Fruit fly (Drosophila melanogaster) whole organism, prepupa: ENCODE results near the gene Or65c.

Experiments used
- CG10631 ChIP-seq: fragments of 200-800 bp; sonication (Bioruptor generic); optimal IDR thresholded peaks from 2 replicates; lab custom pipeline; 2016; ENCODE audit warnings: missing biosample characterization, missing genetic modification characterization
- CG10669 ChIP-seq: fragments of 200-800 bp; sonication (Bioruptor generic); optimal IDR thresholded peaks from 3 replicates; lab custom pipeline; 2018; ENCODE audit warnings: missing biosample characterization, mild to moderate bottlenecking, missing genetic modification characterization, moderate library complexity
- CG11294 ChIP-seq: fragments of 200-800 bp; sonication (Bioruptor generic); IDR thresholded peaks from 2 replicates; pipeline ENCODE4 v1.3.6; 2022; ENCODE audit warnings: missing biosample characterization, missing genetic modification characterization
- CG11762 ChIP-seq: fragments of 200-800 bp; sonication (Bioruptor generic); optimal IDR thresholded peaks from 3 replicates; lab custom pipeline; 2016; ENCODE audit warnings: missing biosample characterization, missing genetic modification characterization; ENCODE audit not compliant: insufficient read depth
- CG15336 ChIP-seq: fragments of 200-800 bp; sonication (Bioruptor generic); IDR thresholded peaks from 2 replicates; pipeline ENCODE4 v1.3.6; 2022; ENCODE audit warnings: missing biosample characterization, missing genetic modification characterization
- CG1621 ChIP-seq: fragments of 200-800 bp; sonication (Bioruptor generic); optimal IDR thresholded peaks from 3 replicates; lab custom pipeline; 2018; ENCODE audit warnings: missing biosample characterization, mild to moderate bottlenecking, missing genetic modification characterization
- CG16779 ChIP-seq: fragments of 200-800 bp; sonication (Bioruptor generic); optimal IDR thresholded peaks from 3 replicates; lab custom pipeline; 2017; ENCODE audit warnings: missing biosample characterization, mild to moderate bottlenecking, missing genetic modification characterization
- CG3032 ChIP-seq: fragments of 200-800 bp; optimal IDR thresholded peaks from 2 replicates; lab custom pipeline; 2019; ENCODE audit warnings: missing biosample characterization, mild to moderate bottlenecking, missing genetic modification characterization, moderate library complexity
- CG31627 ChIP-seq: fragments of 200-800 bp; sonication (Bioruptor generic); optimal IDR thresholded peaks from 3 replicates; lab custom pipeline; 2016; ENCODE audit warnings: missing biosample characterization, missing genetic modification characterization
- CG32006 ChIP-seq: fragments of 200-800 bp; sonication (Bioruptor generic); optimal IDR thresholded peaks from 3 replicates; lab custom pipeline; 2017; ENCODE audit warnings: missing biosample characterization, mild to moderate bottlenecking, missing genetic modification characterization
- CG34406 ChIP-seq: fragments of 200-800 bp; sonication (Bioruptor generic); optimal IDR thresholded peaks from 3 replicates; lab custom pipeline; 2016; ENCODE audit warnings: missing biosample characterization, missing genetic modification characterization
- CG3919 ChIP-seq: fragments of 200-800 bp; sonication (Bioruptor generic); optimal IDR thresholded peaks from 3 replicates; lab custom pipeline; 2016; ENCODE audit warnings: missing biosample characterization, missing genetic modification characterization
- CG4318 ChIP-seq: fragments of 200-800 bp; sonication (Bioruptor generic); optimal IDR thresholded peaks from 3 replicates; lab custom pipeline; 2017; ENCODE audit warnings: missing biosample characterization, mild to moderate bottlenecking, missing genetic modification characterization
- CG6163 ChIP-seq: fragments of 200-800 bp; sonication (Bioruptor generic); IDR thresholded peaks from 3 replicates; pipeline ENCODE4 v1.3.6; 2022; ENCODE audit warnings: missing biosample characterization, missing genetic modification characterization
- CG6276 ChIP-seq: fragments of 200-800 bp; sonication (Bioruptor generic); optimal IDR thresholded peaks from 2 replicates; lab custom pipeline; 2017; ENCODE audit warnings: missing biosample characterization, mild to moderate bottlenecking, missing genetic modification characterization
- CG6792 ChIP-seq: fragments of 200-800 bp; sonication (Bioruptor generic); optimal IDR thresholded peaks from 3 replicates; lab custom pipeline; 2016; ENCODE audit warnings: missing biosample characterization, missing genetic modification characterization
- CG6808 ChIP-seq: fragments of 200-800 bp; sonication (Bioruptor generic); optimal IDR thresholded peaks from 3 replicates; lab custom pipeline; 2017; ENCODE audit warnings: missing biosample characterization, missing genetic modification characterization, mild to moderate bottlenecking, moderate library complexity, missing genetic modification reagents
- CG6854 ChIP-seq: fragments of 200-800 bp; sonication (Bioruptor generic); optimal IDR thresholded peaks from 2 replicates; lab custom pipeline; 2017; ENCODE audit warnings: missing biosample characterization, mild to moderate bottlenecking, missing genetic modification characterization
- CG7368 ChIP-seq: fragments of 200-800 bp; sonication (Bioruptor generic); optimal IDR thresholded peaks from 3 replicates; lab custom pipeline; 2016; ENCODE audit warnings: missing biosample characterization, missing genetic modification characterization
- CG9139 ChIP-seq: fragments of 200-800 bp; sonication (Bioruptor generic); optimal IDR thresholded peaks from 3 replicates; lab custom pipeline; 2017; ENCODE audit warnings: missing biosample characterization, mild to moderate bottlenecking, missing genetic modification characterization
- Eip75B ChIP-seq: fragments of 200-800 bp; sonication (Bioruptor generic); optimal IDR thresholded peaks from 3 replicates; lab custom pipeline; 2016; ENCODE audit warnings: missing biosample characterization, missing genetic modification characterization
- Eip78C ChIP-seq: fragments of 200-800 bp; sonication (Bioruptor generic); peaks from one replicate; lab custom pipeline; 2016; ENCODE audit warnings: missing biosample characterization, missing genetic modification characterization
- Eip93F ChIP-seq: fragments of 200-800 bp; sonication (Bioruptor generic); optimal IDR thresholded peaks from 2 replicates; lab custom pipeline; 2016; ENCODE audit warnings: missing biosample characterization, mild to moderate bottlenecking, missing genetic modification characterization
- Ets96B ChIP-seq: fragments of 200-800 bp; optimal IDR thresholded peaks from 2 replicates; lab custom pipeline; 2019; ENCODE audit warnings: missing biosample characterization, mild to moderate bottlenecking, missing genetic modification characterization, moderate library complexity
- Hr38 ChIP-seq: sonication (Bioruptor generic); optimal IDR thresholded peaks from 2 replicates; lab custom pipeline; 2016; ENCODE audit warnings: missing biosample characterization, missing genetic modification characterization
- Hr4 ChIP-seq: fragments of 200-800 bp; sonication (Bioruptor generic); optimal IDR thresholded peaks from 3 replicates; lab custom pipeline; 2016; ENCODE audit warnings: missing biosample characterization, missing genetic modification characterization
- Lpt ChIP-seq: fragments of 200-800 bp; sonication (Bioruptor generic); optimal IDR thresholded peaks from 3 replicates; lab custom pipeline; 2016; ENCODE audit warnings: missing biosample characterization, missing genetic modification characterization
- Met ChIP-seq: fragments of 200-800 bp; sonication (Bioruptor generic); optimal IDR thresholded peaks from 3 replicates; lab custom pipeline; 2016; ENCODE audit warnings: missing biosample characterization, missing genetic modification characterization
- Smox ChIP-seq: fragments of 200-800 bp; sonication (Bioruptor generic); optimal IDR thresholded peaks from 3 replicates; lab custom pipeline; 2016; ENCODE audit warnings: missing biosample characterization, missing genetic modification characterization
- Sox102F ChIP-seq: fragments of 200-800 bp; sonication (Bioruptor generic); optimal IDR thresholded peaks from 2 replicates; lab custom pipeline; 2016; ENCODE audit warnings: missing biosample characterization, mild to moderate bottlenecking, missing genetic modification characterization
- Sox14 ChIP-seq: fragments of 200-800 bp; sonication (Bioruptor generic); optimal IDR thresholded peaks from 3 replicates; lab custom pipeline; 2016; ENCODE audit warnings: missing biosample characterization, missing genetic modification characterization
- acj6 ChIP-seq: fragments of 200-800 bp; sonication (Bioruptor generic); optimal IDR thresholded peaks from 3 replicates; lab custom pipeline; 2016; ENCODE audit warnings: missing biosample characterization, missing genetic modification characterization
- cyc ChIP-seq: fragments of 200-800 bp; sonication (Bioruptor generic); optimal IDR thresholded peaks from 3 replicates; lab custom pipeline; 2016; ENCODE audit warnings: missing biosample characterization, missing genetic modification characterization
- dac ChIP-seq: fragments of 200-800 bp; sonication (Bioruptor generic); optimal IDR thresholded peaks from 2 replicates; lab custom pipeline; 2017; ENCODE audit warnings: missing biosample characterization, mild to moderate bottlenecking, missing genetic modification characterization
- dsx ChIP-seq: fragments of 200-800 bp; optimal IDR thresholded peaks from 3 replicates; lab custom pipeline; 2019; ENCODE audit warnings: missing biosample characterization, mild to moderate bottlenecking, missing genetic modification characterization, moderate library complexity; ENCODE audit not compliant: poor library complexity, severe bottlenecking
- eg ChIP-seq: fragments of 200-800 bp; sonication (Bioruptor generic); IDR thresholded peaks from 3 replicates; pipeline ENCODE4 v1.3.6; 2022; ENCODE audit warnings: missing biosample characterization, missing genetic modification characterization
- esn ChIP-seq: fragments of 200-800 bp; sonication (Bioruptor generic); optimal IDR thresholded peaks from 2 replicates; lab custom pipeline; 2016; ENCODE audit warnings: missing biosample characterization, mild to moderate bottlenecking, missing genetic modification characterization, moderate library complexity
- fd59A ChIP-seq: fragments of 200-800 bp; sonication (Bioruptor generic); optimal IDR thresholded peaks from 2 replicates; lab custom pipeline; 2017; ENCODE audit warnings: missing biosample characterization, mild to moderate bottlenecking, missing genetic modification characterization, missing genetic modification reagents
- fkh ChIP-seq: fragments of 200-800 bp; sonication (Bioruptor generic); optimal IDR thresholded peaks from 3 replicates; lab custom pipeline; 2017; ENCODE audit warnings: missing biosample characterization, mild to moderate bottlenecking, missing genetic modification characterization, moderate library complexity
- net ChIP-seq: fragments of 200-800 bp; sonication (Bioruptor generic); optimal IDR thresholded peaks from 3 replicates; lab custom pipeline; 2016; ENCODE audit warnings: missing biosample characterization, missing genetic modification characterization
- pdm3 ChIP-seq: fragments of 200-800 bp; sonication (Bioruptor generic); optimal IDR thresholded peaks from 3 replicates; lab custom pipeline; 2016; ENCODE audit warnings: missing biosample characterization, missing genetic modification characterization
- salr ChIP-seq, 2 experiments: fragments of 200-800 bp; sonication (Bioruptor generic); optimal IDR thresholded peaks; 3 replicates each; lab custom pipeline; 2016 to 2018; ENCODE audit warnings: missing biosample characterization in 2 of 2, missing genetic modification characterization in 2 of 2, mild to moderate bottlenecking in 1 of 2
- spab ChIP-seq: fragments of 200-800 bp; sonication (Bioruptor generic); optimal IDR thresholded peaks from 2 replicates; lab custom pipeline; 2017; ENCODE audit warnings: missing biosample characterization, mild to moderate bottlenecking, missing genetic modification characterization, missing genetic modification reagents
- ss ChIP-seq, 2 experiments: fragments of 200-800 bp; sonication (Bioruptor generic); optimal IDR thresholded peaks; 2 replicates in 1 of 2; 3 replicates in 1 of 2; lab custom pipeline; 2017 to 2018; ENCODE audit warnings: mild to moderate bottlenecking in 2 of 2, missing biosample characterization in 2 of 2, missing genetic modification characterization in 2 of 2, moderate library complexity in 1 of 2
- svp ChIP-seq: fragments of 200-800 bp; sonication (Bioruptor generic); peaks from one replicate; lab custom pipeline; 2016; ENCODE audit warnings: missing biosample characterization, missing genetic modification characterization
- vri ChIP-seq: fragments of 200-800 bp; sonication (Bioruptor generic); optimal IDR thresholded peaks from 3 replicates; lab custom pipeline; 2016; ENCODE audit warnings: missing biosample characterization, mild to moderate bottlenecking, missing genetic modification characterization

The Or65c gene

DNA sequence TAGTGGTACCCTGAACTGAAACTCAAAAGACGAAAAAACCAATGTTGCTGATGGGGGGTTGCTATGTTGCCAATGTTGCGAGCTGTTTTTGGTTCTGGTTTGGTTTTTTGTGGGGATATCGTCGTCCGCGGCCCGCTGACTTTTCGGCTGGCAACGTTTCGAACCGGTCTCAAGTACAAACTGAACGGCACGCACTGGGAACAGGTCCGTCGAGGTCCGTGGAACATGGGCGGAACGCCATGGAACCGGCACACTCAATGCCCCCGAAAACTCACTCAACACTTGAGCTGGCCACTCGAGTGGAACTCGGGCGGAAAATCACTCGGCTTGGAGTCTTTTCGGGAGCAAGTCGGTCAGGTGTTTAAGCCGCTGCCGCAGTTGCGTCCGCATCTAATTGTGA lies 24.8 kb downstream of the Or65c start, which contains the start of gene CG13300:
Gene CG13300 (minus strand): TSS at position 159 of the 400 bp plus-strand sequence.
- no peak for TF ChIP-seq Hr38
- no peak for TF ChIP-seq Eip93F (GFP tag; lab: Kevin White, UChicago)
- TF ChIP-seq Eip75B (GFP tag; lab: Kevin White, UChicago) = peak; percentile 41
- TF ChIP-seq CG3919 (GFP tag; lab: Kevin White, UChicago) = peak; percentile 17
- TF ChIP-seq Eip78C (GFP tag; lab: Kevin White, UChicago) = peak; percentile 46
- TF ChIP-seq CG9139 = peak; percentile 44
- TF ChIP-seq dsx (GFP tag; lab: Kevin White, UChicago) = peak; percentile 60
- TF ChIP-seq CG6854 (GFP tag; lab: Kevin White, UChicago) = peak; percentile 56
- no peak for TF ChIP-seq CG11762
- peak; percentile 8 for TF ChIP-seq CG1621 (tag; lab: Kevin White, UChicago)
- peak; percentile 3 for TF ChIP-seq CG6808 (GFP tag; lab: Kevin White, UChicago)
- peak; percentile 27 for TF ChIP-seq CG7368 (GFP tag; lab: Kevin White, UChicago)
- peak; percentile 26; the same call in 2 of the 3 replicates for TF ChIP-seq CG6163 (GFP tag; lab: Robert Waterston, UW)
- no peak for TF ChIP-seq Smox
- TF ChIP-seq spab (GFP tag; lab: Kevin White, UChicago) = no peak
- TF ChIP-seq Lpt = no peak
- peak; percentile 38; the same call in 1 of the 3 replicates for TF ChIP-seq eg (GFP tag; lab: Robert Waterston, UW)
- peak; percentile 25 for TF ChIP-seq Sox102F
- TF ChIP-seq vri (GFP tag; lab: Kevin White, UChicago) = peak; percentile 20
- peak; percentile 16; the same call in 1 of the 2 replicates for TF ChIP-seq CG15336 (GFP tag; lab: Robert Waterston, UW)
- peak; percentile 54 to 78 for TF ChIP-seq ss (GFP tag; optimal IDR thresholded peaks at IDR 0.05; lab: Kevin White, UChicago)
- TF ChIP-seq cyc = no peak
- no peak for TF ChIP-seq dac (GFP tag; lab: Kevin White, UChicago)
- peak; percentile 26 for TF ChIP-seq CG6276
- no peak for TF ChIP-seq CG16779 (tag; lab: Kevin White, UChicago)
- TF ChIP-seq net (GFP tag; lab: Kevin White, UChicago) = no peak
- peak; percentile 7 for TF ChIP-seq svp (GFP tag; lab: Kevin White, UChicago)
- TF ChIP-seq CG4318 (GFP tag; lab: Kevin White, UChicago) = no peak

DNA sequence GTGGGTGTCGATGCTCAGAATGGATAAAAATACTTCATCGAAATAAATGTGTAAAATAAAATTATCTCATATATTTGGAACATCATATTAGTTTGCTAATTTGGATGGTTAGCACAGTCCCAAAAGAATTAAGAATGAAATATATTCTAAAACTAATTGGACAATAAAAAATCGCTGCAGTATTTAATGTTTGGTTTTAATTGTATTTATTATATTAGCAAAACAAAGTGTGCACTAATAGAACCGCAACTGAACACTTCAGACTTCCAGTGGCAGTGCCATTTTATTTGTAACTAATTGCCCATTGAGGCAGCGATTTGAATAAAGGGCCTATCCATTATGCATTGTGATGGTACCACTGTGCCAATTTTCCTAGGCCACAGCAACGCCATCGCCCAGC lies 27.6 kb downstream of the Or65c start:
- TF ChIP-seq CG3919 (GFP tag; lab: Kevin White, UChicago) (peak; percentile 24), dsx (GFP tag; lab: Kevin White, UChicago) (peak; percentile 48), CG11294 (GFP tag; lab: Robert Waterston, UW) (no peak), spab (GFP tag; lab: Kevin White, UChicago) (peak; percentile 54), CG9139 (no peak), acj6 (peak; percentile 6), Ets96B (tag; lab: Kevin White, UChicago) (peak; percentile 55), fd59A (GFP tag; lab: Kevin White, UChicago) (peak; percentile 49), CG16779 (tag; lab: Kevin White, UChicago) (no peak), esn (GFP tag; lab: Kevin White, UChicago) (no peak), eg (GFP tag; lab: Robert Waterston, UW) (no peak), Hr4 (no peak), CG10669 (peak; percentile 19), CG3032 (tag; lab: Kevin White, UChicago) (peak; percentile 41), pdm3 (GFP tag; lab: Kevin White, UChicago) (peak; percentile 19), CG34406 (GFP tag; lab: Kevin White, UChicago) (no peak), salr (GFP tag; optimal IDR thresholded peaks at IDR 0.05; lab: Kevin White, UChicago) (peak in 1 of 2 experiments; percentile 52), CG4318 (GFP tag; lab: Kevin White, UChicago) (peak; percentile 16), ss (GFP tag; optimal IDR thresholded peaks at IDR 0.05; lab: Kevin White, UChicago) (peak; percentile 9 to 33), net (GFP tag; lab: Kevin White, UChicago) (no peak), CG6276 (peak; percentile 10), CG31627 (GFP tag; lab: Kevin White, UChicago) (no peak), Smox (no peak), Eip78C (GFP tag; lab: Kevin White, UChicago) (peak; percentile 83), CG6792 (GFP tag; lab: Kevin White, UChicago) (no peak), CG6854 (GFP tag; lab: Kevin White, UChicago) (no peak), CG6163 (GFP tag; lab: Robert Waterston, UW) (no peak), CG15336 (GFP tag; lab: Robert Waterston, UW) (no peak), fkh (no peak), CG10631 (peak; percentile 36), Met (no peak), dac (GFP tag; lab: Kevin White, UChicago) (no peak), CG32006 (GFP tag; lab: Kevin White, UChicago) (peak; percentile 43), Lpt (no peak), Eip93F (GFP tag; lab: Kevin White, UChicago) (no peak), CG1621 (tag; lab: Kevin White, UChicago) (no peak), Sox14 (peak; percentile 38), svp (GFP tag; lab: Kevin White, UChicago) (no peak)
